Worm (Caenorhabditis elegans) whole organism, L1 larva: ENCODE measurements around the gene C07A9.10.
A peak's percentile ranks its signal among the peaks of the same experiment; 100 is the strongest.

Experiments used
- Y116A8C.19 ChIP-seq: sonication (generic microtip); optimal IDR thresholded peaks from 2 replicates; lab custom pipeline; 2016; ENCODE audit warnings: missing compliant biosample characterization, missing genetic modification characterization, borderline replicate concordance
- ama-1 ChIP-seq: fragments of 150-350 bp; optimal IDR thresholded peaks from 2 replicates; lab custom pipeline; 2014
- blmp-1 ChIP-seq: fragments of 150-350 bp; optimal IDR thresholded peaks from 2 replicates; lab custom pipeline; 2014; ENCODE audit warnings: missing biosample characterization, missing genetic modification characterization
- efl-1 ChIP-seq, 4 experiments: fragments of 150-350 bp; optimal IDR thresholded peaks in 3 of 4; peaks in 1 of 4; 1 replicate in 1 of 4; 2 replicates in 3 of 4; lab custom pipeline; 2014; ENCODE audit warnings: missing biosample characterization in 2 of 4, missing genetic modification characterization in 2 of 4, missing genetic modification reagents in 2 of 4
- egl-13 ChIP-seq: sonication (generic microtip); optimal IDR thresholded peaks from 2 replicates; lab custom pipeline; 2016; ENCODE audit warnings: missing genotype, missing genetic modification reagents, missing genetic modification characterization, missing compliant biosample characterization
- elt-2 ChIP-seq: sonication (generic microtip); optimal IDR thresholded peaks from 2 replicates; lab custom pipeline; 2016; ENCODE audit warnings: missing genetic modification characterization, mild to moderate bottlenecking, inconsistent platforms, missing compliant biosample characterization, missing genetic modification reagents
- elt-3 ChIP-seq, 6 experiments: fragments of 150-350 bp in 1 of 6; sonication (generic microtip); optimal IDR thresholded peaks; 2 replicates each; lab custom pipeline; 2017 to 2018; ENCODE audit warnings: missing biosample characterization in 6 of 6, missing genetic modification characterization in 6 of 6, inconsistent platforms in 1 of 6
- fkh-10 ChIP-seq: sonication (generic microtip); optimal IDR thresholded peaks from 2 replicates; lab custom pipeline; 2017; ENCODE audit warnings: missing biosample characterization, missing genetic modification reagents, missing genetic modification characterization
- hpl-2 ChIP-seq: fragments of 150-350 bp; optimal IDR thresholded peaks from 2 replicates; lab custom pipeline; 2014; ENCODE audit warnings: missing biosample characterization, missing genetic modification reagents, missing genetic modification characterization
- lin-13 ChIP-seq: fragments of 150-350 bp; optimal IDR thresholded peaks from 2 replicates; lab custom pipeline; 2014; ENCODE audit warnings: missing biosample characterization, missing genetic modification reagents, missing genetic modification characterization
- lin-14 ChIP-seq: fragments of 200-800 bp; sonication (Bioruptor generic); optimal IDR thresholded peaks from 2 replicates; lab custom pipeline; 2018; ENCODE audit warnings: mild to moderate bottlenecking, missing genetic modification characterization, moderate library complexity, missing compliant biosample characterization
- lin-35 ChIP-seq, 2 experiments: fragments of 150-350 bp; optimal IDR thresholded peaks; 2 replicates each; lab custom pipeline; 2014; ENCODE audit warnings: missing biosample characterization in 2 of 2, missing genetic modification characterization in 2 of 2, missing genetic modification reagents in 2 of 2
- nhr-20 ChIP-seq: sonication (generic microtip); optimal IDR thresholded peaks from 2 replicates; lab custom pipeline; 2016; ENCODE audit warnings: mild to moderate bottlenecking, missing genetic modification characterization, missing compliant biosample characterization
- nhr-85 ChIP-seq: sonication (generic microtip); peaks from one replicate; lab custom pipeline; 2016; ENCODE audit warnings: missing genetic modification characterization, inconsistent platforms, missing compliant biosample characterization
- pqm-1 ChIP-seq: sonication (generic microtip); optimal IDR thresholded peaks from 3 replicates; lab custom pipeline; 2017; ENCODE audit warnings: missing biosample characterization, missing genetic modification characterization
- unc-86 ChIP-seq: sonication (generic microtip); optimal IDR thresholded peaks from 2 replicates; lab custom pipeline; 2016; ENCODE audit warnings: missing genetic modification characterization, missing compliant biosample characterization

The C07A9.10 gene

ce11 chrIII:9645099-9645498, 40.8 kb downstream of the C07A9.10 start:
- peak in 1 of 6 experiments; percentile 38 for TF ChIP-seq elt-3 (tag; optimal IDR thresholded peaks at IDR 0.05; lab: Kevin White, UChicago)
- no peak for TF ChIP-seq Y116A8C.19 (tag; lab: Kevin White, UChicago)
- TF ChIP-seq blmp-1 = peak; percentile 93

- TF ChIP-seq hpl-2 (no peak), ama-1 (lab: Kevin White, UChicago) (no peak), nhr-85 (tag; lab: Kevin White, UChicago) (peak; percentile 12)
- TF ChIP-seq, all 84 proteins: peak for 1
These were observed 43.7 kb downstream of the C07A9.10 start for ce11 chrIII:9642110-9642509.

ce11 chrIII:9639281-9640050, 46.4 kb downstream of the C07A9.10 start:
- no peak for TF ChIP-seq unc-86
- peak; percentile 96 for TF ChIP-seq blmp-1
- TF ChIP-seq egl-13 = no peak
- no peak for TF ChIP-seq hpl-2
- TF ChIP-seq efl-1 (optimal IDR thresholded peaks at IDR 0.05; lab: Kevin White, UChicago) = no peak
- TF ChIP-seq efl-1 (GFP tag; optimal IDR thresholded peaks at IDR 0.05 in 1 of 2; lab: Kevin White, UChicago) = peak in 1 of 2 experiments; percentile 51
- TF ChIP-seq lin-13 (GFP tag; lab: Kevin White, UChicago) = no peak

ce11 chrIII:9638159-9638754, 47.6 kb downstream of the C07A9.10 start:
- TF ChIP-seq elt-2 (tag; lab: Kevin White, UChicago) (peak; percentile 82), pqm-1 (no peak), nhr-20 (tag; lab: Kevin White, UChicago) (peak; percentile 10), fkh-10 (GFP tag; lab: Kevin White, UChicago) (no peak), efl-1 (optimal IDR thresholded peaks at IDR 0.05; lab: Kevin White, UChicago) (no peak), efl-1 (GFP tag; optimal IDR thresholded peaks at IDR 0.05 in 1 of 2; lab: Kevin White, UChicago) (peak in 1 of 2 experiments; percentile 80), lin-14 (GFP tag; lab: Kevin White, UChicago) (peak; percentile 20), lin-35 (GFP tag; optimal IDR thresholded peaks at IDR 0.05; lab: Kevin White, UChicago) (peak in 1 of 2 experiments; percentile 43), blmp-1 (peak; percentile 2)

- TF ChIP-seq lin-13 (GFP tag; lab: Kevin White, UChicago) (no peak), efl-1 (optimal IDR thresholded peaks at IDR 0.05; lab: Kevin White, UChicago) (no peak), efl-1 (GFP tag; optimal IDR thresholded peaks at IDR 0.05 in 1 of 2; lab: Kevin White, UChicago) (peak in 1 of 2 experiments; percentile 78)
These were observed 48.8 kb downstream of the C07A9.10 start, which contains the start of gene gei-13 for ce11 chrIII:9637016-9637415. Gene gei-13, minus strand, starts transcription at chrIII:9637116.
